Worm (Caenorhabditis elegans) whole organism, L1 larva: ENCODE measurements around the gene Y44A6D.3.

Source experiments
- ceh-82 ChIP-seq, 3 experiments: fragments of 150-350 bp in 1 of 3; sonication (generic microtip) in 2 of 3; optimal IDR thresholded peaks; 2 replicates each; lab custom pipeline; 2014 to 2017; ENCODE audit warnings: missing biosample characterization in 3 of 3, missing genetic modification characterization in 3 of 3
- dpl-1 ChIP-seq, 3 experiments: fragments of 150-350 bp in 2 of 3; sonication (generic microtip) in 1 of 3; optimal IDR thresholded peaks; 2 replicates each; lab custom pipeline; 2014 to 2017; ENCODE audit warnings: missing biosample characterization in 3 of 3, missing genetic modification characterization in 3 of 3, missing genetic modification reagents in 3 of 3
- elt-3 ChIP-seq, 6 experiments: fragments of 150-350 bp in 1 of 6; sonication (generic microtip); optimal IDR thresholded peaks; 2 replicates each; lab custom pipeline; 2017 to 2018; ENCODE audit warnings: missing biosample characterization in 6 of 6, missing genetic modification characterization in 6 of 6, inconsistent platforms in 1 of 6
- lin-39 ChIP-seq: fragments of 150-350 bp; optimal IDR thresholded peaks from 2 replicates; lab custom pipeline; 2014; ENCODE audit warnings: missing biosample characterization, missing genetic modification reagents, missing genetic modification characterization
- lir-3 ChIP-seq: sonication (generic microtip); optimal IDR thresholded peaks from 2 replicates; lab custom pipeline; 2016; ENCODE audit warnings: mild to moderate bottlenecking, missing genetic modification characterization, moderate library complexity, missing compliant biosample characterization; ENCODE audit not compliant: poor library complexity
- nhr-77 ChIP-seq: fragments of 150-350 bp; optimal IDR thresholded peaks from 2 replicates; lab custom pipeline; 2014; ENCODE audit warnings: missing biosample characterization, missing genetic modification characterization
- pag-3 ChIP-seq: sonication (generic microtip); optimal IDR thresholded peaks from 2 replicates; lab custom pipeline; 2017; ENCODE audit warnings: missing genetic modification characterization, mild to moderate bottlenecking, missing compliant biosample characterization, antibody characterized with exemption, borderline replicate concordance; ENCODE audit not compliant: insufficient read depth
- pqm-1 ChIP-seq: sonication (generic microtip); optimal IDR thresholded peaks from 3 replicates; lab custom pipeline; 2017; ENCODE audit warnings: missing biosample characterization, missing genetic modification characterization
- snpc-4 ChIP-seq: fragments of 150-350 bp; optimal IDR thresholded peaks from 2 replicates; lab custom pipeline; 2014; ENCODE audit warnings: missing biosample characterization, missing genetic modification characterization

DNA sequence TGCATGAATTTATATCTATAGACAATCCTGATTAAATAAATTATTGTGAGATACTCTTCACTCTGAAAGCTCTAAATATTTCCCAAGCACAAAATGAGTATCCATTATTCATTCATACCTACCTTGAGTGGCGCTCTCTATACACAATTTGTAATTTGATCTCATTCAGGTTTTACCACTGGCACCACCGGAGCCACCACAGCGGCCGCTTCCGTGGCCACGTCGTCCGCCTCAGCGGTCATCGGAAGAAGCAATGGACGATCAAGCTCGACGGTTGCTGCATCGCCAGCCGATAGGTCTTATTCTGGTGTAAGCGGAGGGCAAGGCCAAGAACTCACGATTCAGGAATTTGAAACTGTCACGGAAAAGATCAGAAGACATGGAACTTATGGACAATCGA, 35.0 kb downstream of the Y44A6D.3 start:
- no peak for TF ChIP-seq lir-3 (tag; lab: Kevin White, UChicago)
- no peak for TF ChIP-seq ceh-82 (tag; optimal IDR thresholded peaks at IDR 0.05; lab: Kevin White, UChicago)
- no peak for TF ChIP-seq snpc-4 (tag; lab: Kevin White, UChicago)
- no peak for TF ChIP-seq pqm-1
- no peak for TF ChIP-seq elt-3 (tag; optimal IDR thresholded peaks at IDR 0.05; lab: Kevin White, UChicago)
- TF ChIP-seq nhr-77 (tag; lab: Kevin White, UChicago), result no peak
- TF ChIP-seq pag-3 (tag; lab: Kevin White, UChicago), result no peak
- no peak for TF ChIP-seq dpl-1 (GFP tag; optimal IDR thresholded peaks at IDR 0.05; lab: Kevin White, UChicago)
- no peak for TF ChIP-seq lin-39 (tag; lab: Kevin White, UChicago)
